Fruit fly (Drosophila melanogaster): ENCODE measurements around the gene ND-13B.

DNA sequence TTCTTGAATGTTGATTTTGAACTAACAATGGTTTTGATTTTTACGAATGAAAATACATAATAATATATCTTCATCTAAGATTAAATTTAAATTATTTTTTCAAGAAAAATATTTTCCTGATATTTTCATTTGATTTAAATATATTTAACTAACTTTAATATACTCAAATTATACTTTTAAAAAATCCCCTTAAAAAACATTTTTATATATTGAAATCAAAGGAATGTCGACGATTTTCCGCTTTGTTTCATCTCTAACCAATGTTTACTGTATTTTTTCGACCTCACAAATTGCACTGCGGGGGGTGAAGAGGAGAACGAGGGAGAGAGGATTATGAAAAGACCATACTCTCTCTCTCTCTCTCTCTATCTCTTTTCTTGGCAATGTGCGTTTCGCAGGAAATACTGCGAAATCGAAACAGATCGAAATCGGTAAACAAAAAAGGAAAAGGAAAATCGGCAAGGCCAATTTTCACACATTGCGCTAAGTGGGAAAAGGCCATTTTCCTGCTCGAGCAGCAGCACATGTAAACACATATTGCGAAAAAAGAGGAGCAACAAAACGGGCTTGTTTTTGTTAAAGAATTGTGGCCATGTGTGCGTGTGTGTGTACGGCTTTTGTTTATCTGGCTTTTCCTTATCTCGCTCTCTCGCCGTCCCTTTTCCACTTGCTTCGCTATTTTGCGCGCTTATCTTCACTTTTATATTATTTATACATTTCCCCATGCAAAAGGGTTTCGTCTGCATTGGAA, 33.7 kb downstream of the ND-13B start:
- no peak for TF ChIP-seq Hr78 (GFP tag; optimal IDR thresholded peaks at IDR 0.05)
- no peak for TF ChIP-seq Hr83 (GFP tag; optimal IDR thresholded peaks at IDR 0.05; ENCODE audit: poor library complexity, severe bottlenecking)
- TF ChIP-seq GATAd (GFP tag; optimal IDR thresholded peaks at IDR 0.05) = no peak
- TF ChIP-seq psq (GFP tag; optimal IDR thresholded peaks at IDR 0.05) = peak; percentile 33
- no peak for TF ChIP-seq usp (GFP tag; optimal IDR thresholded peaks at IDR 0.05)
- no peak for TF ChIP-seq woc (GFP tag; optimal IDR thresholded peaks at IDR 0.05)
- TF ChIP-seq Mio (GFP tag; optimal IDR thresholded peaks at IDR 0.05) = no peak
- TF ChIP-seq pan (optimal IDR thresholded peaks at IDR 0.05) = no peak
- TF ChIP-seq dl (GFP tag; optimal IDR thresholded peaks at IDR 0.05; ENCODE audit: insufficient read depth in 1 of 2, partially characterized antibody in 2 of 2) = no peak
- no peak for TF ChIP-seq sv (GFP tag; optimal IDR thresholded peaks at IDR 0.05)
- TF ChIP-seq CG9705 (GFP tag; optimal IDR thresholded peaks at IDR 0.05) = no peak
- no peak for TF ChIP-seq br (GFP tag; optimal IDR thresholded peaks at IDR 0.05)
- no peak for TF ChIP-seq h (GFP tag; optimal IDR thresholded peaks at IDR 0.05)

All from whole organism, wandering third instar larva.